Fruit fly (Drosophila melanogaster): ENCODE results near the gene CG13070.

dm6 chr3L:16233850-16234494 lies 29.2 kb upstream of the CG13070 start:
- TF ChIP-seq psq (optimal IDR thresholded peaks at IDR 0.05) (no peak), h (optimal IDR thresholded peaks at IDR 0.05) (no peak), ttk (optimal IDR thresholded peaks at IDR 0.05) (no peak), insv (optimal IDR thresholded peaks at IDR 0.05) (no peak), Myc (optimal IDR thresholded peaks at IDR 0.05) (no peak), Sin3A (optimal IDR thresholded peaks at IDR 0.05) (no peak)

Measured in Kc167 (cell line).